Fruit fly (Drosophila melanogaster) whole organism, pupa: ENCODE data around the gene CG7707.

ENCODE experiments used
- CG12605 ChIP-seq: fragments of 200-800 bp; sonication (Bioruptor generic); IDR thresholded peaks from 2 replicates; pipeline ENCODE4 v1.3.6; 2022; ENCODE audit warnings: missing biosample characterization, missing genetic modification characterization
- CG13204 ChIP-seq: fragments of 200-800 bp; sonication (Bioruptor generic); optimal IDR thresholded peaks from 2 replicates; lab custom pipeline; 2018; ENCODE audit warnings: missing biosample characterization, mild to moderate bottlenecking, missing genetic modification characterization, moderate library complexity
- CG14655 ChIP-seq: fragments of 200-800 bp; sonication (Bioruptor generic); optimal IDR thresholded peaks from 3 replicates; lab custom pipeline; 2017; ENCODE audit warnings: mild to moderate bottlenecking, missing biosample characterization, missing genetic modification reagents, missing genetic modification characterization
- CG15710 ChIP-seq: fragments of 200-800 bp; sonication (Bioruptor generic); optimal IDR thresholded peaks from 2 replicates; lab custom pipeline; 2018; ENCODE audit warnings: missing biosample characterization, mild to moderate bottlenecking, missing genetic modification characterization, moderate library complexity
- CG17806 ChIP-seq: fragments of 200-800 bp; sonication (Bioruptor generic); optimal IDR thresholded peaks from 2 replicates; lab custom pipeline; 2018; ENCODE audit warnings: missing biosample characterization, mild to moderate bottlenecking, missing genetic modification characterization, moderate library complexity
- CG32121 ChIP-seq: fragments of 200-800 bp; sonication (Bioruptor generic); IDR thresholded peaks from 2 replicates; pipeline ENCODE4 v1.3.6; 2022; ENCODE audit warnings: missing biosample characterization, missing genetic modification characterization
- Pif1A ChIP-seq: fragments of 200-800 bp; sonication (Bioruptor generic); optimal IDR thresholded peaks from 3 replicates; lab custom pipeline; 2016; ENCODE audit warnings: missing biosample characterization, missing genetic modification characterization
- Snoo ChIP-seq: fragments of 200-800 bp; sonication (Bioruptor generic); optimal IDR thresholded peaks from 3 replicates; lab custom pipeline; 2017; ENCODE audit warnings: missing biosample characterization, mild to moderate bottlenecking, missing genetic modification characterization, inconsistent platforms

DNA sequence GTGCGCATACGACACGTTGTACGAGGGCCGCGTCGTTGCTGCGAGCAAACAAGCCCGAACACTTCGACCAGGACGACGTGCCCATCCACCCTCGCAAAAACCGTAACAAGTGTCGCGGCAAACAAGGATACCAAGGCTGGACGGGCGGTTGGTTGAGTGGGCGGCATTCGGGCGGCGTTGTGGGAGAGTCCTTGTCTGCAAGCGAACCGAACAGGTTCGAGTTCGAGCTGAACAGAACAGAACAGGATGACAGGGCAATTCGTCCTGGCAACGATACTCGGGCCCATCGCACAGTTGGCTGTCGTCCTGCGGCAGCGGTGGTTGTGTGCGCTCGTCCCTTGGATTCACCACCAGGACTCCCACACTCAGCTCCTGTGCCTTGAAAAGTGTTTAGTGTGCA lies 26.2 kb downstream of the CG7707 start:
- no peak for TF ChIP-seq CG32121 (GFP tag; lab: Robert Waterston, UW)
- no peak for TF ChIP-seq CG12605
- no peak for TF ChIP-seq CG15710 (tag; lab: Kevin White, UChicago)
- TF ChIP-seq Snoo (tag; lab: Kevin White, UChicago) = no peak
- no peak for TF ChIP-seq CG13204 (GFP tag; lab: Kevin White, UChicago)
- no peak for TF ChIP-seq CG14655 (GFP tag; lab: Kevin White, UChicago)
- TF ChIP-seq CG17806 = no peak
- TF ChIP-seq Pif1A = no peak
